Worm (Caenorhabditis elegans) whole organism, late embryonic: Measurements from ENCODE around the gene xtr-2.

ENCODE experiments used
- C08G9.2 ChIP-seq: sonication (generic microtip); optimal IDR thresholded peaks from 2 replicates; lab custom pipeline; 2016; ENCODE audit warnings: mild to moderate bottlenecking, missing genetic modification characterization, moderate library complexity, missing compliant biosample characterization
- F13H6.1 ChIP-seq: sonication (generic microtip); optimal IDR thresholded peaks from 2 replicates; lab custom pipeline; 2016; ENCODE audit warnings: missing genetic modification characterization, missing compliant biosample characterization
- K02D7.2 ChIP-seq: sonication (generic microtip); optimal IDR thresholded peaks from 2 replicates; lab custom pipeline; 2017; ENCODE audit warnings: mild to moderate bottlenecking, missing genetic modification characterization, missing compliant biosample characterization
- ahr-1 ChIP-seq: sonication (generic microtip); optimal IDR thresholded peaks from 2 replicates; lab custom pipeline; 2016; ENCODE audit warnings: missing genetic modification characterization, missing compliant biosample characterization
- ceh-30 ChIP-seq: fragments of 150-350 bp; optimal IDR thresholded peaks from 2 replicates; lab custom pipeline; 2014; ENCODE audit warnings: missing biosample characterization, missing genetic modification characterization
- hlh-30 ChIP-seq: sonication (generic microtip); optimal IDR thresholded peaks from 2 replicates; lab custom pipeline; 2017; ENCODE audit warnings: antibody characterized with exemption, missing genetic modification characterization, missing compliant biosample characterization; ENCODE audit not compliant: insufficient read depth
- nhr-11 ChIP-seq: fragments of 150-350 bp; optimal IDR thresholded peaks from 2 replicates; lab custom pipeline; 2014; ENCODE audit warnings: missing biosample characterization, missing genetic modification characterization
- pqm-1 ChIP-seq: sonication (generic microtip); optimal IDR thresholded peaks from 2 replicates; lab custom pipeline; 2016; ENCODE audit warnings: missing genetic modification characterization, missing compliant biosample characterization
- ref-2 ChIP-seq: sonication (generic microtip); optimal IDR thresholded peaks from 2 replicates; lab custom pipeline; 2016; ENCODE audit warnings: missing genetic modification characterization, missing compliant biosample characterization
- sox-2 ChIP-seq: fragments of 200-800 bp; sonication (Bioruptor generic); IDR thresholded peaks from 2 replicates; pipeline ENCODE4 v1.3.6; 2022; ENCODE audit warnings: missing genetic modification reagents, missing genetic modification characterization, missing compliant biosample characterization
- sox-4 ChIP-seq: sonication (generic microtip); optimal IDR thresholded peaks from 2 replicates; lab custom pipeline; 2017; ENCODE audit warnings: mild to moderate bottlenecking, missing genetic modification characterization, inconsistent platforms, missing compliant biosample characterization
- tbx-2 ChIP-seq: sonication (generic microtip); optimal IDR thresholded peaks from 2 replicates; lab custom pipeline; 2016; ENCODE audit warnings: missing genetic modification characterization, missing compliant biosample characterization
- ttx-3 ChIP-seq: sonication (generic microtip); optimal IDR thresholded peaks from 2 replicates; lab custom pipeline; 2016; ENCODE audit warnings: missing genetic modification reagents, missing genetic modification characterization, missing compliant biosample characterization
- unc-86 ChIP-seq: sonication (generic microtip); optimal IDR thresholded peaks from 2 replicates; lab custom pipeline; 2016; ENCODE audit warnings: missing genetic modification characterization, missing compliant biosample characterization

DNA sequence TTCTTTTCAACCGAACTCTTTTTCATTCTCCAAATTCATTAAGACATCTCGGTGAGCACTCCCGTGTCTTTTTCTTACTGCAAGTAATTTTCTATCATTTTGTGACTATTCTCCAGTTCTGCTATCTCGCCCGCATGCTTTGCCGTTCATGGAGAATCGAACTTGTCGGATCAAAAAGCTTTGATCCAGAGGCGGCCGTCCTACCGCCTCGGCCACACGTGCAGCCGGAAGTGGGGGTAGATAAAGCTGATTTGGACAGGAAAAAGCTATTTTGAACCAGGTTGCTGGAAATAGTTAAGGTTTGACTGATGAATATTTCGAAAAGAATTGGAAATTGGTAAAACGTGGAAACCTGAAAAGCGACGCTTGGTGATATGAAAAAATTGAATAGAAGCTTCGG is 11.1 kb upstream of the xtr-2 start:
- no peak for TF ChIP-seq K02D7.2
- no peak for TF ChIP-seq C08G9.2 (tag; lab: Kevin White, UChicago)
- no peak for TF ChIP-seq ceh-30 (tag; lab: Kevin White, UChicago)
- TF ChIP-seq unc-86 (tag; lab: Kevin White, UChicago) = no peak
- no peak for TF ChIP-seq ref-2 (tag; lab: Kevin White, UChicago)
- TF ChIP-seq nhr-11 = no peak
- TF ChIP-seq ttx-3 (tag; lab: Kevin White, UChicago) = no peak
- no peak for TF ChIP-seq hlh-30 (tag; lab: Kevin White, UChicago)
- TF ChIP-seq sox-4 (tag; lab: Kevin White, UChicago) = no peak
- no peak for TF ChIP-seq sox-2 (GFP tag; lab: Robert Waterston, UW)
- TF ChIP-seq tbx-2 (tag; lab: Kevin White, UChicago) = no peak
- TF ChIP-seq ahr-1 (tag; lab: Kevin White, UChicago) = no peak
- no peak for TF ChIP-seq pqm-1
- no peak for TF ChIP-seq F13H6.1 (tag; lab: Kevin White, UChicago)
